Fruit fly (Drosophila melanogaster) Kc167 (cell line): ENCODE measurements around the gene CG12589.

Source experiments
- Myc ChIP-seq: fragments of >200 bp; optimal IDR thresholded peaks from 2 replicates; lab custom pipeline; 2017; ENCODE audit warnings: missing external identifiers
- Sin3A ChIP-seq: fragments of >200 bp; optimal IDR thresholded peaks from 2 replicates; lab custom pipeline; 2018; ENCODE audit warnings: missing external identifiers
- h ChIP-seq: fragments of >200 bp; optimal IDR thresholded peaks from 3 replicates; lab custom pipeline; 2018; ENCODE audit warnings: missing external identifiers
- insv ChIP-seq: fragments of >200 bp; optimal IDR thresholded peaks from 3 replicates; lab custom pipeline; 2018; ENCODE audit warnings: missing external identifiers
- psq ChIP-seq: fragments of >200 bp; optimal IDR thresholded peaks from 2 replicates; lab custom pipeline; 2017; ENCODE audit warnings: missing external identifiers
- ttk ChIP-seq: sonication (Bioruptor generic); optimal IDR thresholded peaks from 2 replicates; lab custom pipeline; 2017; ENCODE audit warnings: missing external identifiers

CG12589 gene

dm6 chr3R:5120461-5121214 lies 18.2 kb downstream of the CG12589 start:
- TF ChIP-seq h (no peak), Myc (lab: Kevin White, UChicago) (no peak), insv (lab: Kevin White, UChicago) (no peak), Sin3A (lab: Kevin White, UChicago) (no peak), psq (lab: Kevin White, UChicago) (no peak), ttk (lab: Kevin White, UChicago) (no peak)

dm6 chr3R:5118185-5118584 lies 20.6 kb downstream of the CG12589 start:
- TF ChIP-seq h = no peak
- no peak for TF ChIP-seq insv (lab: Kevin White, UChicago)
- TF ChIP-seq psq (lab: Kevin White, UChicago) = no peak
- TF ChIP-seq Sin3A (lab: Kevin White, UChicago) = no peak
- TF ChIP-seq Myc (lab: Kevin White, UChicago) = no peak
- no peak for TF ChIP-seq ttk (lab: Kevin White, UChicago)

dm6 chr3R:5116425-5116824 lies 22.4 kb downstream of the CG12589 start:
- TF ChIP-seq insv (lab: Kevin White, UChicago) (no peak), Myc (lab: Kevin White, UChicago) (no peak)

- TF ChIP-seq Sin3A (lab: Kevin White, UChicago) (no peak), psq (lab: Kevin White, UChicago) (no peak), ttk (lab: Kevin White, UChicago) (no peak)
Observed at dm6 chr3R:5115448-5115847, 23.3 kb downstream of the CG12589 start.

- TF ChIP-seq h = no peak
- TF ChIP-seq ttk (lab: Kevin White, UChicago) = no peak
- TF ChIP-seq Sin3A (lab: Kevin White, UChicago) = no peak
- TF ChIP-seq Myc (lab: Kevin White, UChicago) = no peak
- no peak for TF ChIP-seq insv (lab: Kevin White, UChicago)
- no peak for TF ChIP-seq psq (lab: Kevin White, UChicago)
Observed at dm6 chr3R:5114147-5114546, 24.6 kb downstream of the CG12589 start.

- no peak for TF ChIP-seq Sin3A (lab: Kevin White, UChicago)
Observed at dm6 chr3R:5112814-5113486, 25.8 kb downstream of the CG12589 start.

dm6 chr3R:5112409-5112808 lies 26.4 kb downstream of the CG12589 start:
- TF ChIP-seq h (no peak), Sin3A (lab: Kevin White, UChicago) (no peak), ttk (lab: Kevin White, UChicago) (no peak), insv (lab: Kevin White, UChicago) (no peak), psq (lab: Kevin White, UChicago) (no peak), Myc (lab: Kevin White, UChicago) (no peak)

- TF ChIP-seq Sin3A (lab: Kevin White, UChicago) (no peak), ttk (lab: Kevin White, UChicago) (no peak), h (no peak), insv (lab: Kevin White, UChicago) (no peak), psq (lab: Kevin White, UChicago) (no peak), Myc (lab: Kevin White, UChicago) (no peak)
Observed at dm6 chr3R:5111887-5112286, 26.9 kb downstream of the CG12589 start.

dm6 chr3R:5109558-5110211 lies 29.1 kb downstream of the CG12589 start:
- TF ChIP-seq insv (lab: Kevin White, UChicago) (no peak), h (no peak), Sin3A (lab: Kevin White, UChicago) (no peak), psq (lab: Kevin White, UChicago) (no peak), Myc (lab: Kevin White, UChicago) (no peak), ttk (lab: Kevin White, UChicago) (no peak)

dm6 chr3R:5109078-5109477 lies 29.7 kb downstream of the CG12589 start, which contains the start of gene CG43131:
Gene CG43131, minus strand, starts transcription at chr3R:5109178.
- TF ChIP-seq Myc (lab: Kevin White, UChicago) (no peak), ttk (lab: Kevin White, UChicago) (no peak), Sin3A (lab: Kevin White, UChicago) (no peak), insv (lab: Kevin White, UChicago) (no peak), h (no peak), psq (lab: Kevin White, UChicago) (no peak)

dm6 chr3R:5108034-5108433 lies 30.8 kb downstream of the CG12589 start:
- no peak for TF ChIP-seq psq (lab: Kevin White, UChicago)
- no peak for TF ChIP-seq Myc (lab: Kevin White, UChicago)
- TF ChIP-seq ttk (lab: Kevin White, UChicago) = no peak
- TF ChIP-seq h = no peak
- TF ChIP-seq Sin3A (lab: Kevin White, UChicago) = no peak
- no peak for TF ChIP-seq insv (lab: Kevin White, UChicago)

- TF ChIP-seq h = no peak
- no peak for TF ChIP-seq Sin3A (lab: Kevin White, UChicago)
- no peak for TF ChIP-seq psq (lab: Kevin White, UChicago)
- TF ChIP-seq ttk (lab: Kevin White, UChicago) = no peak
- TF ChIP-seq insv (lab: Kevin White, UChicago) = no peak
- no peak for TF ChIP-seq Myc (lab: Kevin White, UChicago)
Observed at dm6 chr3R:5106917-5107316, 31.9 kb downstream of the CG12589 start.
